Worm (Caenorhabditis elegans) whole organism, young adult: ENCODE data around the gene egl-27.
A peak's percentile ranks its signal among the peaks of the same experiment; 100 is the strongest.

ENCODE experiments used
- B0019.2 ChIP-seq: fragments of 200-800 bp; sonication (Bioruptor generic); conservative IDR thresholded peaks from 2 replicates; pipeline ENCODE4 v1.3.6; 2022; ENCODE audit warnings: missing genetic modification reagents, missing genetic modification characterization, missing compliant biosample characterization
- B0261.1 ChIP-seq: sonication (generic microtip); optimal IDR thresholded peaks from 2 replicates; lab custom pipeline; 2016; ENCODE audit warnings: mild to moderate bottlenecking, missing genetic modification characterization, moderate library complexity, missing compliant biosample characterization
- C06A6.2 ChIP-seq: fragments of 200-800 bp; sonication (Bioruptor generic); conservative IDR thresholded peaks from 2 replicates; pipeline ENCODE4 v1.3.6; 2022; ENCODE audit warnings: missing genetic modification characterization, missing compliant biosample characterization
- F23B12.7 ChIP-seq: sonication (generic microtip); optimal IDR thresholded peaks from 2 replicates; lab custom pipeline; 2017; ENCODE audit warnings: missing genetic modification characterization, mild to moderate bottlenecking, missing compliant biosample characterization, antibody characterized with exemption, moderate library complexity; ENCODE audit not compliant: insufficient read depth
- F52B5.7 ChIP-seq: sonication (generic microtip); optimal IDR thresholded peaks from 2 replicates; lab custom pipeline; 2016; ENCODE audit warnings: mild to moderate bottlenecking, missing genetic modification characterization, missing compliant biosample characterization
- F57A8.1 ChIP-seq: fragments of 200-800 bp; sonication (Bioruptor generic); optimal IDR thresholded peaks from 2 replicates; lab custom pipeline; 2018; ENCODE audit warnings: mild to moderate bottlenecking, missing genetic modification characterization, moderate library complexity, missing compliant biosample characterization
- F57C9.4 ChIP-seq: sonication (generic microtip); optimal IDR thresholded peaks from 2 replicates; lab custom pipeline; 2017; ENCODE audit warnings: mild to moderate bottlenecking, missing genetic modification characterization, missing compliant biosample characterization
- ama-1 ChIP-seq, 3 experiments: fragments of 150-350 bp in 1 of 3; sonication (generic microtip) in 2 of 3; optimal IDR thresholded peaks; 2 replicates each; lab custom pipeline; 2014 to 2018; ENCODE audit warnings: missing biosample characterization in 2 of 3, missing genetic modification characterization in 2 of 3, missing genetic modification reagents in 2 of 3
- bed-1 ChIP-seq: fragments of 200-800 bp; sonication (Bioruptor generic); IDR thresholded peaks from 2 replicates; pipeline ENCODE4 v1.3.6; 2022; ENCODE audit warnings: missing genetic modification reagents, missing genetic modification characterization, missing compliant biosample characterization
- cebp-1 ChIP-seq, 2 experiments: fragments of 200-800 bp in 1 of 2; sonication (Bioruptor generic) in 1 of 2; sonication (generic microtip) in 1 of 2; IDR thresholded peaks in 1 of 2; optimal IDR thresholded peaks in 1 of 2; 2 replicates each; pipeline versions ENCODE4 v1.3.6 to Lab custom; 2017 to 2022; ENCODE audit warnings: missing compliant biosample characterization in 2 of 2, missing genetic modification characterization in 2 of 2, mild to moderate bottlenecking in 1 of 2, missing genetic modification reagents in 1 of 2, moderate library complexity in 1 of 2
- ceh-100 ChIP-seq: fragments of 200-800 bp; sonication (Bioruptor generic); IDR thresholded peaks from 2 replicates; pipeline ENCODE4 v1.3.6; 2022; ENCODE audit warnings: missing genetic modification reagents, missing genetic modification characterization, missing compliant biosample characterization
- ceh-79 ChIP-seq: sonication (generic microtip); optimal IDR thresholded peaks from 2 replicates; lab custom pipeline; 2017; ENCODE audit warnings: mild to moderate bottlenecking, missing genetic modification characterization, missing compliant biosample characterization
- dox-1 ChIP-seq: fragments of 200-800 bp; sonication (Bioruptor generic); IDR thresholded peaks from 2 replicates; pipeline ENCODE4 v1.3.6; 2022; ENCODE audit warnings: missing genetic modification reagents, missing genetic modification characterization, missing compliant biosample characterization
- egl-18 ChIP-seq: fragments of 200-800 bp; sonication (Bioruptor generic); IDR thresholded peaks from 2 replicates; pipeline ENCODE4 v1.3.6; 2022; ENCODE audit warnings: missing genetic modification reagents, missing genetic modification characterization, missing compliant biosample characterization
- ekl-4 ChIP-seq: fragments of 200-800 bp; sonication (Bioruptor generic); IDR thresholded peaks from 2 replicates; pipeline ENCODE4 v1.3.6; 2022; ENCODE audit warnings: missing genetic modification reagents, missing genetic modification characterization, missing compliant biosample characterization
- hlh-12 ChIP-seq: sonication (generic microtip); optimal IDR thresholded peaks from 2 replicates; lab custom pipeline; 2016; ENCODE audit warnings: missing genetic modification characterization, missing compliant biosample characterization
- hmg-1.2 ChIP-seq: fragments of 200-800 bp; sonication (Bioruptor generic); IDR thresholded peaks from 2 replicates; pipeline ENCODE4 v1.3.6; 2022; ENCODE audit warnings: missing genetic modification reagents, missing genetic modification characterization, missing compliant biosample characterization
- let-526 ChIP-seq: fragments of 200-800 bp; sonication (Bioruptor generic); IDR thresholded peaks from 2 replicates; pipeline ENCODE4 v1.3.6; 2022; ENCODE audit warnings: missing genetic modification reagents, missing genetic modification characterization, missing compliant biosample characterization
- let-607 ChIP-seq, 2 experiments: fragments of 200-800 bp in 1 of 2; sonication (Bioruptor generic) in 1 of 2; sonication (generic microtip) in 1 of 2; optimal IDR thresholded peaks; 2 replicates each; lab custom pipeline; 2016 to 2018; ENCODE audit warnings: mild to moderate bottlenecking in 2 of 2, missing compliant biosample characterization in 2 of 2, missing genetic modification characterization in 2 of 2, moderate library complexity in 2 of 2, missing genotype in 1 of 2
- lin-26 ChIP-seq: fragments of 200-800 bp; sonication (Bioruptor generic); IDR thresholded peaks from 2 replicates; pipeline ENCODE4 v1.3.6; 2022; ENCODE audit warnings: missing genetic modification reagents, missing genetic modification characterization, missing compliant biosample characterization
- lin-54 ChIP-seq: fragments of 200-800 bp; sonication (Bioruptor generic); optimal IDR thresholded peaks from 2 replicates; lab custom pipeline; 2018; ENCODE audit warnings: mild to moderate bottlenecking, missing genetic modification characterization, missing compliant biosample characterization
- madf-8 ChIP-seq: fragments of 200-800 bp; sonication (Bioruptor generic); conservative IDR thresholded peaks from 2 replicates; pipeline ENCODE4 v1.3.6; 2022; ENCODE audit warnings: missing genetic modification reagents, missing genetic modification characterization, missing compliant biosample characterization
- nfya-2 ChIP-seq: fragments of 200-800 bp; sonication (Bioruptor generic); IDR thresholded peaks from 2 replicates; pipeline ENCODE4 v1.3.6; 2022; ENCODE audit warnings: missing genetic modification reagents, missing genetic modification characterization, missing compliant biosample characterization
- nfyb-1 ChIP-seq: fragments of 200-800 bp; sonication (Bioruptor generic); IDR thresholded peaks from 2 replicates; pipeline ENCODE4 v1.3.6; 2022; ENCODE audit warnings: missing genetic modification reagents, missing genetic modification characterization, missing compliant biosample characterization
- nhr-27 ChIP-seq: fragments of 200-800 bp; sonication (Bioruptor generic); optimal IDR thresholded peaks from 2 replicates; lab custom pipeline; 2018; ENCODE audit warnings: mild to moderate bottlenecking, missing genetic modification characterization, moderate library complexity, missing compliant biosample characterization
- nhr-80 ChIP-seq: sonication (generic microtip); optimal IDR thresholded peaks from 2 replicates; lab custom pipeline; 2016; ENCODE audit warnings: missing genetic modification characterization, missing compliant biosample characterization
- rcor-1 ChIP-seq: fragments of 200-800 bp; sonication (Bioruptor generic); IDR thresholded peaks from 2 replicates; pipeline ENCODE4 v1.3.6; 2022; ENCODE audit warnings: missing genetic modification reagents, missing genetic modification characterization, missing compliant biosample characterization
- repo-1 ChIP-seq: sonication (generic microtip); optimal IDR thresholded peaks from 2 replicates; lab custom pipeline; 2017; ENCODE audit warnings: mild to moderate bottlenecking, missing genetic modification characterization, missing compliant biosample characterization
- rpc-1 ChIP-seq, 2 experiments: fragments of 150-350 bp in 1 of 2; sonication (generic microtip) in 1 of 2; optimal IDR thresholded peaks; 2 replicates each; lab custom pipeline; 2014 to 2018; ENCODE audit warnings: missing biosample characterization in 1 of 2, missing genetic modification characterization in 1 of 2, missing genetic modification reagents in 1 of 2, missing genotype in 1 of 2
- sdz-38 ChIP-seq: sonication (generic microtip); optimal IDR thresholded peaks from 2 replicates; lab custom pipeline; 2016; ENCODE audit warnings: missing genotype, missing genetic modification characterization, missing compliant biosample characterization
- snpc-3.4 ChIP-seq: sonication (generic microtip); optimal IDR thresholded peaks from 2 replicates; lab custom pipeline; 2017; ENCODE audit warnings: missing genetic modification characterization, mild to moderate bottlenecking, missing compliant biosample characterization, antibody characterized with exemption, moderate library complexity, missing genotype, missing genetic modification reagents
- tbx-9 ChIP-seq: sonication (generic microtip); optimal IDR thresholded peaks from 2 replicates; lab custom pipeline; 2016; ENCODE audit warnings: borderline replicate concordance, missing genetic modification characterization, inconsistent platforms, missing compliant biosample characterization
- tlf-1 ChIP-seq: fragments of 200-800 bp; sonication (Bioruptor generic); optimal IDR thresholded peaks from 2 replicates; lab custom pipeline; 2018; ENCODE audit warnings: mild to moderate bottlenecking, missing genetic modification characterization, missing compliant biosample characterization
- zfh-2 ChIP-seq: fragments of 200-800 bp; sonication (Bioruptor generic); conservative IDR thresholded peaks from 2 replicates; pipeline ENCODE4 v1.3.6; 2022; ENCODE audit warnings: missing genetic modification reagents, missing genetic modification characterization, missing compliant biosample characterization
- ztf-18 ChIP-seq: sonication (generic microtip); optimal IDR thresholded peaks from 2 replicates; lab custom pipeline; 2016; ENCODE audit warnings: missing genotype, mild to moderate bottlenecking, missing genetic modification characterization, missing compliant biosample characterization
- ztf-6 ChIP-seq: fragments of 200-800 bp; sonication (Bioruptor generic); IDR thresholded peaks from 2 replicates; pipeline ENCODE4 v1.3.6; 2022; ENCODE audit warnings: missing genetic modification reagents, missing genetic modification characterization, missing compliant biosample characterization

The egl-27 gene

ce11 chrII:6849308-6849707 is 14.5 kb downstream of the egl-27 start (continued):
- TF ChIP-seq F57A8.1 (GFP tag; lab: Kevin White, UChicago) (no peak), B0019.2 (GFP tag; lab: Robert Waterston, UW) (no peak), tlf-1 (no peak), sdz-38 (no peak), F57C9.4 (tag; lab: Kevin White, UChicago) (no peak), hmg-1.2 (GFP tag; lab: Robert Waterston, UW) (no peak), dox-1 (no peak), nhr-27 (no peak), hlh-12 (tag; lab: Kevin White, UChicago) (no peak), ceh-79 (tag; lab: Kevin White, UChicago) (no peak), F23B12.7 (tag; lab: Kevin White, UChicago) (no peak), egl-18 (GFP tag; lab: Robert Waterston, UW) (no peak), ztf-6 (GFP tag; lab: Robert Waterston, UW) (peak; percentile 57; the same call in 1 of the 2 replicates), zfh-2 (GFP tag; lab: Robert Waterston, UW) (no peak), cebp-1 (GFP tag; IDR thresholded peaks at IDR 0.05; lab: Robert Waterston, UW) (no peak), cebp-1 (tag; optimal IDR thresholded peaks at IDR 0.05; lab: Kevin White, UChicago) (peak; percentile 16), B0261.1 (tag; lab: Kevin White, UChicago) (no peak), C06A6.2 (GFP tag; lab: Robert Waterston, UW) (peak; percentile 47), snpc-3.4 (tag; lab: Kevin White, UChicago) (no peak), lin-54 (no peak), F52B5.7 (tag; lab: Kevin White, UChicago) (no peak), lin-26 (GFP tag; lab: Robert Waterston, UW) (no peak), nhr-80 (tag; lab: Kevin White, UChicago) (no peak), ekl-4 (GFP tag; lab: Robert Waterston, UW) (no peak), rpc-1 (optimal IDR thresholded peaks at IDR 0.05; lab: Kevin White, UChicago) (no peak), rpc-1 (tag; optimal IDR thresholded peaks at IDR 0.05; lab: Kevin White, UChicago) (no peak)

DNA sequence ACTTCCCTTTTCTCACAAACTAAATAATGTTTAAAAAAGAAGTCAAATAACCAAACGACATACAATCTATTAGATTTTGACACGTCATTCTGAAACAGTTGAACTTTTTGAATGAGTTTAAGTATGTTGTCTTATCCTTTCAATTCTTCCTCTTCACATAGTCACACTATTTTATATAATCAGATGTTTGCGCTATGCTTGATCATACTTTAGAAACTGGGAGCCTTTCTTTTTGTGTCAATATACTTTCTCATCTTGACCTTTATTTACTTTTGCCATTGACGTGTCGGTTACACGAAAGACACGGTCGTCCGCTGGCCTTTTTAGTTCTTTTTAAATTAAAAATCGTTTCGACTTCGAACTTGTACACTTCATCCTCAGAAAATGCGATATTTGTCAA is 17.1 kb downstream of the egl-27 start, which contains the start of gene C04A2.15:
C04A2.15 (plus strand) TSS at position 299 of the 400 bp plus-strand sequence.
- TF ChIP-seq bed-1 (GFP tag; lab: Robert Waterston, UW): no peak
- no peak for TF ChIP-seq ama-1 (optimal IDR thresholded peaks at IDR 0.05; lab: Kevin White, UChicago)
- TF ChIP-seq ama-1 (GFP tag; optimal IDR thresholded peaks at IDR 0.05; lab: Kevin White, UChicago): no peak
- TF ChIP-seq ztf-18 (tag; lab: Kevin White, UChicago): no peak
- no peak for TF ChIP-seq rcor-1 (GFP tag; lab: Robert Waterston, UW)
- no peak for TF ChIP-seq repo-1
- TF ChIP-seq let-526 (GFP tag; lab: Robert Waterston, UW): no peak
- TF ChIP-seq C06A6.2 (GFP tag; lab: Robert Waterston, UW): no peak
- no peak for TF ChIP-seq let-607 (tag; optimal IDR thresholded peaks at IDR 0.05; lab: Kevin White, UChicago)
- TF ChIP-seq nfya-2 (GFP tag; lab: Robert Waterston, UW): no peak
- no peak for TF ChIP-seq ceh-100 (GFP tag; lab: Robert Waterston, UW)
- no peak for TF ChIP-seq madf-8 (GFP tag; lab: Robert Waterston, UW)
- TF ChIP-seq snpc-3.4 (tag; lab: Kevin White, UChicago): no peak
- TF ChIP-seq nfyb-1 (GFP tag; lab: Robert Waterston, UW): no peak
- no peak for TF ChIP-seq tbx-9 (tag; lab: Kevin White, UChicago)
